Worm (Caenorhabditis elegans) whole organism, L4/young adult: ENCODE results near the gene pqn-22.

Experiments used
- W03F9.2 ChIP-seq: fragments of 150-350 bp; optimal IDR thresholded peaks from 2 replicates; lab custom pipeline; 2014; ENCODE audit warnings: missing biosample characterization, missing genetic modification characterization
- dao-5 ChIP-seq: sonication (generic microtip); optimal IDR thresholded peaks from 2 replicates; lab custom pipeline; 2016; ENCODE audit warnings: missing genotype, missing genetic modification characterization, moderate library complexity, missing compliant biosample characterization
- him-1 ChIP-seq: sonication (generic microtip); optimal IDR thresholded peaks from 2 replicates; lab custom pipeline; 2016; ENCODE audit warnings: missing genotype, missing genetic modification reagents, missing genetic modification characterization, missing compliant biosample characterization

DNA sequence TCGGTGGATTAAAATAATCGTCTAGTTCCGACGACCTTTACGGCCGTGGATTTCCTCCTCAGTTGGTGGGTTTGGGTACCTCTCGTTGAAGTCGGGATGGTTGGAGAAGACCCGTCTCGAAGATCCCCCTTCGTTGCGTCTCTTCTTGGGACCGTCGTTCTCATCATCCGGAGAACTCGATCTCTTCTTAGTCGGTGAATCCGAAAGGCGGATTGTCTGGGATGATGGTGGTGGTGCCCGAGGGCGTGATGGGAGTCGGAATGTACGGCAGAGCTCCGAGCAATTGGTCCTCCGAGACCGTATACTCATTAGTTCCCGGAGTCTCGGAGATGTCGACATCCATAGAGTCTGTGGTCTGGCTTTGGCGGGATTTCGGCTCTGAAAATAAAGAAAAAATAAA, 23.2 kb downstream of the pqn-22 start:
- TF ChIP-seq him-1 (no peak), dao-5 (tag; lab: Kevin White, UChicago) (no peak), W03F9.2 (tag; lab: Kevin White, UChicago) (no peak)
